Worm (Caenorhabditis elegans) whole organism, mixed stage, embryonic: ENCODE measurements around the gene ZK856.7.

Experiments
- elt-1 ChIP-seq: sonication (generic microtip); optimal IDR thresholded peaks from 2 replicates; lab custom pipeline; 2017; ENCODE audit warnings: missing genetic modification characterization, mild to moderate bottlenecking, missing compliant biosample characterization, antibody characterized with exemption, moderate library complexity, borderline replicate concordance; ENCODE audit not compliant: insufficient read depth
- nhr-2 ChIP-seq: fragments of 150-350 bp; optimal IDR thresholded peaks from 2 replicates; lab custom pipeline; 2014; ENCODE audit warnings: missing biosample characterization, missing genetic modification characterization

DNA sequence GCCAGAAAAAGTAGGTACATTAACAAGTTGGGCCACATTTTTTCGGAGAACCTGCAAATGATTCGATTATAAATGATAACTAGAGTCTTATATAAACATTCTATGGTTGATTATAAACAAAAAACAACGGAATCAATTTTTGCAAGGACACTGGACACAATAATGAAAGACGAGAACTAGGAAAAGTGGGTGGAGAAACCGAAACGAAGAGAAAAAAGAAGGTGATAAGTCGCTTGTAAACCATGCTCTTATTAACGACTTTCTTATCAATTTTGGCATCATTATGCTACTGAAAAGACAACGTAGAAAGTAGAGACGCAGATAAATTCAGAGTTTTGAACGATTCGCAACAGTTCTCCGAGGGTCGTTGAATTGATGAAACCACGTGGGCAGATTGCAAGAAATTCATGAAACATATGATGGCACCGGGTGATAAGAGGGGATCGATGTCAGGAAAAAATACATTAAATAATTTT lies 11.8 kb upstream of the ZK856.7 start, which contains the start of gene ZK856.5:
- TF ChIP-seq elt-1 (tag; lab: Kevin White, UChicago) (no peak), nhr-2 (tag; lab: Kevin White, UChicago) (no peak)
